Fruit fly (Drosophila melanogaster) S2 (cell line): Measurements from ENCODE around the gene CG14857.

Experiments
- CG8478 ChIP-seq: fragments of >200 bp; optimal IDR thresholded peaks from 2 replicates; lab custom pipeline; 2018
- CTCF ChIP-seq, 2 experiments: fragments of >200 bp; optimal IDR thresholded peaks; 2 replicates each; lab custom pipeline; 2018

DNA sequence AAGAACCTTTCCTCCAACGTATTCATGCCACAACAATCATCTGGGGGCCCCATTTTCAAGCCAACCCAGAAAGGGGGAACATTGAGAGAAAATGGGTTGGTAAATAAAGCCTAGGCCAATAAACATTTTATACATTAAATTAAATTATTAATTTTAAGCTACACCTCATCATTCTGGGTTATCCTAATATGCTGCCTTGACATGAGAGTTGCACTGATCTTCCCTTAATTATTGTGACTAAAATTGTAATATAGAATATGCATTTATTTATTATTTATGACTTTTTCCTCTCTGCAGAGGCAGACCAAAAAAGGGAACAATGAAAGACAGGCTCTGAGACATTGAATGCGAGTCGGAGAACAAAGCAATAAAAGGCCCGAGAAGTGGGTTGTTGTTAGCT is 46.3 kb downstream of the CG14857 start:
- TF ChIP-seq CG8478 (lab: Kevin White, UChicago) (no peak), CTCF (optimal IDR thresholded peaks at IDR 0.05; lab: Kevin White, UChicago) (no peak)
